Worm (Caenorhabditis elegans): ENCODE measurements around the gene C50F4.9.

- TF ChIP-seq zip-8 (tag; optimal IDR thresholded peaks at IDR 0.05): no peak
- no peak for TF ChIP-seq flh-1 (GFP tag; optimal IDR thresholded peaks at IDR 0.05)
- TF ChIP-seq unc-62 (GFP tag; optimal IDR thresholded peaks at IDR 0.05): no peak
- no peak for TF ChIP-seq snpc-4 (tag; optimal IDR thresholded peaks at IDR 0.05)
Observed at ce11 chrV:9527337-9527736, 3.3 kb upstream of the C50F4.9 start.

All from whole organism, mixed stage, embryonic.